Fruit fly (Drosophila melanogaster) whole organism, prepupa: ENCODE measurements around the gene Cyp6d5.

Source experiments
- Blimp-1 ChIP-seq: fragments of 200-800 bp; sonication (Bioruptor generic); optimal IDR thresholded peaks from 3 replicates; lab custom pipeline; 2017; ENCODE audit warnings: missing biosample characterization, missing genetic modification characterization, mild to moderate bottlenecking, moderate library complexity, missing genetic modification reagents
- CG10631 ChIP-seq: fragments of 200-800 bp; sonication (Bioruptor generic); optimal IDR thresholded peaks from 2 replicates; lab custom pipeline; 2016; ENCODE audit warnings: missing biosample characterization, missing genetic modification characterization
- CG10669 ChIP-seq: fragments of 200-800 bp; sonication (Bioruptor generic); optimal IDR thresholded peaks from 3 replicates; lab custom pipeline; 2018; ENCODE audit warnings: missing biosample characterization, mild to moderate bottlenecking, missing genetic modification characterization, moderate library complexity
- CG11294 ChIP-seq: fragments of 200-800 bp; sonication (Bioruptor generic); IDR thresholded peaks from 2 replicates; pipeline ENCODE4 v1.3.6; 2022; ENCODE audit warnings: missing biosample characterization, missing genetic modification characterization
- CG11762 ChIP-seq: fragments of 200-800 bp; sonication (Bioruptor generic); optimal IDR thresholded peaks from 3 replicates; lab custom pipeline; 2016; ENCODE audit warnings: missing biosample characterization, missing genetic modification characterization; ENCODE audit not compliant: insufficient read depth
- CG11902 ChIP-seq: fragments of 200-800 bp; sonication (Bioruptor generic); optimal IDR thresholded peaks from 3 replicates; lab custom pipeline; 2016; ENCODE audit warnings: missing biosample characterization, missing genetic modification characterization
- CG15336 ChIP-seq: fragments of 200-800 bp; sonication (Bioruptor generic); IDR thresholded peaks from 2 replicates; pipeline ENCODE4 v1.3.6; 2022; ENCODE audit warnings: missing biosample characterization, missing genetic modification characterization
- CG1621 ChIP-seq: fragments of 200-800 bp; sonication (Bioruptor generic); optimal IDR thresholded peaks from 3 replicates; lab custom pipeline; 2018; ENCODE audit warnings: missing biosample characterization, mild to moderate bottlenecking, missing genetic modification characterization
- CG3032 ChIP-seq: fragments of 200-800 bp; optimal IDR thresholded peaks from 2 replicates; lab custom pipeline; 2019; ENCODE audit warnings: missing biosample characterization, mild to moderate bottlenecking, missing genetic modification characterization, moderate library complexity
- CG32006 ChIP-seq: fragments of 200-800 bp; sonication (Bioruptor generic); optimal IDR thresholded peaks from 3 replicates; lab custom pipeline; 2017; ENCODE audit warnings: missing biosample characterization, mild to moderate bottlenecking, missing genetic modification characterization
- CG34406 ChIP-seq: fragments of 200-800 bp; sonication (Bioruptor generic); optimal IDR thresholded peaks from 3 replicates; lab custom pipeline; 2016; ENCODE audit warnings: missing biosample characterization, missing genetic modification characterization
- CG3919 ChIP-seq: fragments of 200-800 bp; sonication (Bioruptor generic); optimal IDR thresholded peaks from 3 replicates; lab custom pipeline; 2016; ENCODE audit warnings: missing biosample characterization, missing genetic modification characterization
- CG6163 ChIP-seq: fragments of 200-800 bp; sonication (Bioruptor generic); IDR thresholded peaks from 3 replicates; pipeline ENCODE4 v1.3.6; 2022; ENCODE audit warnings: missing biosample characterization, missing genetic modification characterization
- CG6276 ChIP-seq: fragments of 200-800 bp; sonication (Bioruptor generic); optimal IDR thresholded peaks from 2 replicates; lab custom pipeline; 2017; ENCODE audit warnings: missing biosample characterization, mild to moderate bottlenecking, missing genetic modification characterization
- CG6792 ChIP-seq: fragments of 200-800 bp; sonication (Bioruptor generic); optimal IDR thresholded peaks from 3 replicates; lab custom pipeline; 2016; ENCODE audit warnings: missing biosample characterization, missing genetic modification characterization
- CG6808 ChIP-seq: fragments of 200-800 bp; sonication (Bioruptor generic); optimal IDR thresholded peaks from 3 replicates; lab custom pipeline; 2017; ENCODE audit warnings: missing biosample characterization, missing genetic modification characterization, mild to moderate bottlenecking, moderate library complexity, missing genetic modification reagents
- CG6854 ChIP-seq: fragments of 200-800 bp; sonication (Bioruptor generic); optimal IDR thresholded peaks from 2 replicates; lab custom pipeline; 2017; ENCODE audit warnings: missing biosample characterization, mild to moderate bottlenecking, missing genetic modification characterization
- CG7368 ChIP-seq: fragments of 200-800 bp; sonication (Bioruptor generic); optimal IDR thresholded peaks from 3 replicates; lab custom pipeline; 2016; ENCODE audit warnings: missing biosample characterization, missing genetic modification characterization
- CG8119 ChIP-seq: fragments of 200-800 bp; sonication (Bioruptor generic); IDR thresholded peaks from 3 replicates; pipeline ENCODE4 v1.3.6; 2022; ENCODE audit warnings: missing biosample characterization, missing genetic modification characterization
- CG8319 ChIP-seq: fragments of 200-800 bp; sonication (Bioruptor generic); optimal IDR thresholded peaks from 3 replicates; lab custom pipeline; 2016; ENCODE audit warnings: missing biosample characterization, missing genetic modification characterization
- CG8632 ChIP-seq: fragments of 200-800 bp; sonication (Bioruptor generic); optimal IDR thresholded peaks from 3 replicates; lab custom pipeline; 2016; ENCODE audit warnings: missing biosample characterization, missing genetic modification characterization
- Eip75B ChIP-seq: fragments of 200-800 bp; sonication (Bioruptor generic); optimal IDR thresholded peaks from 3 replicates; lab custom pipeline; 2016; ENCODE audit warnings: missing biosample characterization, missing genetic modification characterization
- Eip78C ChIP-seq: fragments of 200-800 bp; sonication (Bioruptor generic); peaks from one replicate; lab custom pipeline; 2016; ENCODE audit warnings: missing biosample characterization, missing genetic modification characterization
- Eip93F ChIP-seq: fragments of 200-800 bp; sonication (Bioruptor generic); optimal IDR thresholded peaks from 2 replicates; lab custom pipeline; 2016; ENCODE audit warnings: missing biosample characterization, mild to moderate bottlenecking, missing genetic modification characterization
- Ets96B ChIP-seq: fragments of 200-800 bp; optimal IDR thresholded peaks from 2 replicates; lab custom pipeline; 2019; ENCODE audit warnings: missing biosample characterization, mild to moderate bottlenecking, missing genetic modification characterization, moderate library complexity
- Gug ChIP-seq: fragments of 200-800 bp; sonication (Bioruptor generic); IDR thresholded peaks from 2 replicates; pipeline ENCODE4 v1.3.6; 2022; ENCODE audit warnings: missing biosample characterization, missing genetic modification characterization
- Hr38 ChIP-seq: sonication (Bioruptor generic); optimal IDR thresholded peaks from 2 replicates; lab custom pipeline; 2016; ENCODE audit warnings: missing biosample characterization, missing genetic modification characterization
- Hr4 ChIP-seq: fragments of 200-800 bp; sonication (Bioruptor generic); optimal IDR thresholded peaks from 3 replicates; lab custom pipeline; 2016; ENCODE audit warnings: missing biosample characterization, missing genetic modification characterization
- Lpt ChIP-seq: fragments of 200-800 bp; sonication (Bioruptor generic); optimal IDR thresholded peaks from 3 replicates; lab custom pipeline; 2016; ENCODE audit warnings: missing biosample characterization, missing genetic modification characterization
- Smox ChIP-seq: fragments of 200-800 bp; sonication (Bioruptor generic); optimal IDR thresholded peaks from 3 replicates; lab custom pipeline; 2016; ENCODE audit warnings: missing biosample characterization, missing genetic modification characterization
- Sox102F ChIP-seq: fragments of 200-800 bp; sonication (Bioruptor generic); optimal IDR thresholded peaks from 2 replicates; lab custom pipeline; 2016; ENCODE audit warnings: missing biosample characterization, mild to moderate bottlenecking, missing genetic modification characterization
- Sox14 ChIP-seq: fragments of 200-800 bp; sonication (Bioruptor generic); optimal IDR thresholded peaks from 3 replicates; lab custom pipeline; 2016; ENCODE audit warnings: missing biosample characterization, missing genetic modification characterization
- Sox15 ChIP-seq: fragments of 200-800 bp; sonication (Bioruptor generic); optimal IDR thresholded peaks from 3 replicates; lab custom pipeline; 2016; ENCODE audit warnings: missing biosample characterization, missing genetic modification characterization
- achi ChIP-seq: fragments of 200-800 bp; sonication (Bioruptor generic); optimal IDR thresholded peaks from 3 replicates; lab custom pipeline; 2016; ENCODE audit warnings: missing biosample characterization, missing genetic modification characterization
- acj6 ChIP-seq: fragments of 200-800 bp; sonication (Bioruptor generic); optimal IDR thresholded peaks from 3 replicates; lab custom pipeline; 2016; ENCODE audit warnings: missing biosample characterization, missing genetic modification characterization
- cyc ChIP-seq: fragments of 200-800 bp; sonication (Bioruptor generic); optimal IDR thresholded peaks from 3 replicates; lab custom pipeline; 2016; ENCODE audit warnings: missing biosample characterization, missing genetic modification characterization
- dsx ChIP-seq: fragments of 200-800 bp; optimal IDR thresholded peaks from 3 replicates; lab custom pipeline; 2019; ENCODE audit warnings: missing biosample characterization, mild to moderate bottlenecking, missing genetic modification characterization, moderate library complexity; ENCODE audit not compliant: poor library complexity, severe bottlenecking
- eg ChIP-seq: fragments of 200-800 bp; sonication (Bioruptor generic); IDR thresholded peaks from 3 replicates; pipeline ENCODE4 v1.3.6; 2022; ENCODE audit warnings: missing biosample characterization, missing genetic modification characterization
- esn ChIP-seq: fragments of 200-800 bp; sonication (Bioruptor generic); optimal IDR thresholded peaks from 2 replicates; lab custom pipeline; 2016; ENCODE audit warnings: missing biosample characterization, mild to moderate bottlenecking, missing genetic modification characterization, moderate library complexity
- fd59A ChIP-seq: fragments of 200-800 bp; sonication (Bioruptor generic); optimal IDR thresholded peaks from 2 replicates; lab custom pipeline; 2017; ENCODE audit warnings: missing biosample characterization, mild to moderate bottlenecking, missing genetic modification characterization, missing genetic modification reagents
- fkh ChIP-seq: fragments of 200-800 bp; sonication (Bioruptor generic); optimal IDR thresholded peaks from 3 replicates; lab custom pipeline; 2017; ENCODE audit warnings: missing biosample characterization, mild to moderate bottlenecking, missing genetic modification characterization, moderate library complexity
- lz ChIP-seq: fragments of 200-800 bp; sonication (Bioruptor generic); optimal IDR thresholded peaks from 3 replicates; lab custom pipeline; 2016; ENCODE audit warnings: missing biosample characterization, missing genetic modification characterization
- net ChIP-seq: fragments of 200-800 bp; sonication (Bioruptor generic); optimal IDR thresholded peaks from 3 replicates; lab custom pipeline; 2016; ENCODE audit warnings: missing biosample characterization, missing genetic modification characterization
- pdm3 ChIP-seq: fragments of 200-800 bp; sonication (Bioruptor generic); optimal IDR thresholded peaks from 3 replicates; lab custom pipeline; 2016; ENCODE audit warnings: missing biosample characterization, missing genetic modification characterization
- salr ChIP-seq, 2 experiments: fragments of 200-800 bp; sonication (Bioruptor generic); optimal IDR thresholded peaks; 3 replicates each; lab custom pipeline; 2016 to 2018; ENCODE audit warnings: missing biosample characterization in 2 of 2, missing genetic modification characterization in 2 of 2, mild to moderate bottlenecking in 1 of 2
- svp ChIP-seq: fragments of 200-800 bp; sonication (Bioruptor generic); peaks from one replicate; lab custom pipeline; 2016; ENCODE audit warnings: missing biosample characterization, missing genetic modification characterization
- topi ChIP-seq: fragments of 200-800 bp; sonication (Bioruptor generic); optimal IDR thresholded peaks from 3 replicates; lab custom pipeline; 2016; ENCODE audit warnings: missing biosample characterization, missing genetic modification characterization
- vri ChIP-seq: fragments of 200-800 bp; sonication (Bioruptor generic); optimal IDR thresholded peaks from 3 replicates; lab custom pipeline; 2016; ENCODE audit warnings: missing biosample characterization, mild to moderate bottlenecking, missing genetic modification characterization

The Cyp6d5 gene

DNA sequence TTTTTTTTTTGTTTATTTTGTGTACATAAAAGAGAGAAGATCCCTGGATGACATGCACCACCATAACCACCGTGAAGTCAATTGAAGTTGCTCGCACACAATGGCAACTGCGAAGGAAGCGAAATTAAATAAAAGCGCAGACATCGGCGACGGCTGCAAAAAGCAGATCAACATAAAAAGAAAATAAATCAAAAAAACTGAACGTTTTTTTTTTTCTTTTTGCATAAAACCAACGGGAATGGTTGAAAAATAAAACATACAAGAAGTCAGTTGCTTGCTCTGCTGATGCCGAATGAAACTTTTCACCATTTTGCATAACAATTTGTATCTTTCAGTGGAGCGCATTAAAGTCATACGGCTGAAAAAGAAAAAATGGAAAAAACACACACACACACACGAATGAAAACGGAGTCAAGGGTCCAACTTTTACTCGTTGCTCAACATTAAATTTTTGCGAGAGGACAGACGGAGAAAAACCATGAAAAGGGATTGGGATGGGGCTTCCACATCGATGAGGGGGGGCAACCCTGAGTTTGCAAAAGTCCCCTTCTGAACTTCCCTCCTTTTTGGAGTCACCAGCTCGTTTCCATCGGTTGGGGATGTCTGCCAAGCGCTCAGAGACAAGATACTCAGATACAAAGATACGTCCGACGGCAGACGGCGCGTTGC, 22.7 kb upstream of the Cyp6d5 start (continued):
- TF ChIP-seq CG11294 (no peak), CG3032 (tag; lab: Kevin White, UChicago) (peak; percentile 67), CG6792 (GFP tag; lab: Kevin White, UChicago) (peak; percentile 53), CG7368 (GFP tag; lab: Kevin White, UChicago) (peak; percentile 60), CG10669 (GFP tag; lab: Kevin White, UChicago) (peak; percentile 61), CG8119 (peak; percentile 74; the same call in 2 of the 3 replicates), Hr4 (GFP tag; lab: Kevin White, UChicago) (peak; percentile 52), CG8632 (GFP tag; lab: Kevin White, UChicago) (peak; percentile 76), Smox (GFP tag; lab: Kevin White, UChicago) (peak; percentile 46), svp (peak; percentile 71), Sox14 (peak; percentile 41), Ets96B (peak; percentile 63), CG6808 (peak; percentile 75), Hr38 (GFP tag; lab: Kevin White, UChicago) (no peak), esn (GFP tag; lab: Kevin White, UChicago) (peak; percentile 56), vri (GFP tag; lab: Kevin White, UChicago) (peak; percentile 58), topi (GFP tag; lab: Kevin White, UChicago) (peak; percentile 66), CG6276 (GFP tag; lab: Kevin White, UChicago) (peak; percentile 13), Gug (no peak), CG10631 (GFP tag; lab: Kevin White, UChicago) (peak; percentile 10), fd59A (GFP tag; lab: Kevin White, UChicago) (peak; percentile 38), salr (GFP tag; optimal IDR thresholded peaks at IDR 0.05; lab: Kevin White, UChicago) (peak; percentile 23 to 64), CG11762 (GFP tag; lab: Kevin White, UChicago) (peak; percentile 50), Eip78C (GFP tag; lab: Kevin White, UChicago) (peak; percentile 93), acj6 (peak; percentile 70), Blimp-1 (GFP tag; lab: Kevin White, UChicago) (peak; percentile 34)

DNA sequence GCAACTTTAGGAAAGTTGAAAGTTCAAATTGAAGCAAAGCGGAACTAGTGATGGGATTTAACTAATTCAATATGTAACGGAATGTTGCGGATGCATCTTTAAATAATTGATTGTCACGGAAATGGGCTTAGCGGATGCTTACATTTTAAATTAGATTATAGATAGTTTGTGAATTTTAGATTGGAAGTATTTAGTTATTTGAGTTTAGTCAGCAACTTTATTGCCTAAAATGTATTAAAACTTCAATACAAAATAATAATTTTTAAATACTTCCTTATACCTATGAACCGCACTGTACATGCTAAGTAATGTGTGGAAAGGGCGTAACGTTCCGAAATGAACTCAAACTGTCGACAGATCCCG, 22.2 kb upstream of the Cyp6d5 start:
- TF ChIP-seq Gug (no peak), Eip75B (GFP tag; lab: Kevin White, UChicago) (no peak), CG6854 (GFP tag; lab: Kevin White, UChicago) (peak; percentile 47), eg (GFP tag; lab: Robert Waterston, UW) (no peak), Hr38 (GFP tag; lab: Kevin White, UChicago) (no peak), Hr4 (GFP tag; lab: Kevin White, UChicago) (peak; percentile 50), CG11902 (peak; percentile 69), Sox14 (peak; percentile 76), CG1621 (tag; lab: Kevin White, UChicago) (peak; percentile 56), Eip78C (GFP tag; lab: Kevin White, UChicago) (peak; percentile 98), CG11294 (no peak), pdm3 (GFP tag; lab: Kevin White, UChicago) (peak; percentile 74), cyc (peak; percentile 57), CG3919 (peak; percentile 76), CG8119 (peak; percentile 59), acj6 (peak; percentile 82), CG8632 (GFP tag; lab: Kevin White, UChicago) (peak; percentile 74), net (GFP tag; lab: Kevin White, UChicago) (no peak), Lpt (GFP tag; lab: Kevin White, UChicago) (no peak), Sox15 (peak; percentile 75), CG15336 (GFP tag; lab: Robert Waterston, UW) (peak; percentile 21; the same call in 1 of the 2 replicates), vri (GFP tag; lab: Kevin White, UChicago) (peak; percentile 19), CG34406 (GFP tag; lab: Kevin White, UChicago) (peak; percentile 84), CG6792 (GFP tag; lab: Kevin White, UChicago) (peak; percentile 58), CG11762 (GFP tag; lab: Kevin White, UChicago) (peak; percentile 67), fkh (no peak), lz (GFP tag; lab: Kevin White, UChicago) (peak; percentile 52), CG6163 (GFP tag; lab: Robert Waterston, UW) (no peak), achi (GFP tag; lab: Kevin White, UChicago) (peak; percentile 70), Sox102F (GFP tag; lab: Kevin White, UChicago) (peak; percentile 66), CG6276 (GFP tag; lab: Kevin White, UChicago) (no peak), CG32006 (GFP tag; lab: Kevin White, UChicago) (peak; percentile 36), Eip93F (GFP tag; lab: Kevin White, UChicago) (no peak), CG10669 (GFP tag; lab: Kevin White, UChicago) (peak; percentile 88), CG8319 (GFP tag; lab: Kevin White, UChicago) (no peak), dsx (GFP tag; lab: Kevin White, UChicago) (peak; percentile 58)
